Fruit fly (Drosophila melanogaster) whole organism, larva: ENCODE results near the gene cher.

Experiments
- noc ChIP-seq: fragments of 200-800 bp; sonication (Bioruptor generic); optimal IDR thresholded peaks from 3 replicates; lab custom pipeline; 2019; ENCODE audit warnings: missing biosample characterization, mild to moderate bottlenecking, missing genetic modification characterization, moderate library complexity

cher gene

dm6 chr3R:17080666-17081358, 44.4 kb downstream of the cher start:
- no peak for TF ChIP-seq noc

- peak; percentile 38 for TF ChIP-seq noc
These were observed 45.3 kb downstream of the cher start, which contains the start of the genes Keap1 and kuk for dm6 chr3R:17079859-17080255. Keap1 (minus strand) TSS chr3R:17079945. kuk (plus strand) TSS chr3R:17080244.

dm6 chr3R:17078961-17079858, 46.0 kb downstream of the cher start:
- TF ChIP-seq noc: no peak

- no peak for TF ChIP-seq noc
These were observed 47.2 kb downstream of the cher start for dm6 chr3R:17077968-17078417.

- peak; percentile 22 for TF ChIP-seq noc
These were observed 52.6 kb downstream of the cher start, which contains the start of the genes Ns1 and mRpS11 for dm6 chr3R:17072526-17073114. Ns1 (minus strand) TSS chr3R:17072675. mRpS11 (plus strand) TSS chr3R:17072732.

dm6 chr3R:17067721-17068120, 57.5 kb downstream of the cher start:
- no peak for TF ChIP-seq noc

dm6 chr3R:17066828-17067430, 58.3 kb downstream of the cher start:
- TF ChIP-seq noc: no peak

dm6 chr3R:17066077-17066476, 59.1 kb downstream of the cher start:
- no peak for TF ChIP-seq noc

dm6 chr3R:17065018-17065784, 60.0 kb downstream of the cher start:
- TF ChIP-seq noc: peak; percentile 98

- TF ChIP-seq noc: peak; percentile 17
These were observed 61.4 kb downstream of the cher start for dm6 chr3R:17063763-17064162.

- TF ChIP-seq noc: no peak
These were observed 62.5 kb downstream of the cher start for dm6 chr3R:17062705-17063104.

- TF ChIP-seq noc: no peak
These were observed 63.3 kb downstream of the cher start for dm6 chr3R:17061736-17062371.

- TF ChIP-seq noc: no peak
These were observed 64.3 kb downstream of the cher start for dm6 chr3R:17060809-17061394.

- TF ChIP-seq noc: peak; percentile 71
These were observed 64.9 kb downstream of the cher start for dm6 chr3R:17060244-17060664.

- no peak for TF ChIP-seq noc
These were observed 65.4 kb downstream of the cher start for dm6 chr3R:17059811-17060169.
